Worm (Caenorhabditis elegans) whole organism, young adult: ENCODE data around the gene zipt-2.2.

Source experiments
- ceh-100 ChIP-seq: fragments of 200-800 bp; sonication (Bioruptor generic); IDR thresholded peaks from 2 replicates; pipeline ENCODE4 v1.3.6; 2022; ENCODE audit warnings: missing genetic modification reagents, missing genetic modification characterization, missing compliant biosample characterization
- egl-18 ChIP-seq: fragments of 200-800 bp; sonication (Bioruptor generic); IDR thresholded peaks from 2 replicates; pipeline ENCODE4 v1.3.6; 2022; ENCODE audit warnings: missing genetic modification reagents, missing genetic modification characterization, missing compliant biosample characterization
- snpc-3.4 ChIP-seq: sonication (generic microtip); optimal IDR thresholded peaks from 2 replicates; lab custom pipeline; 2017; ENCODE audit warnings: missing genetic modification characterization, mild to moderate bottlenecking, missing compliant biosample characterization, antibody characterized with exemption, moderate library complexity, missing genotype, missing genetic modification reagents

ce11 chrIV:4270925-4271324 is 35.8 kb upstream of the zipt-2.2 start, which contains the start of gene F36A4.2:
- TF ChIP-seq snpc-3.4 (tag; lab: Kevin White, UChicago) (no peak), egl-18 (no peak), ceh-100 (GFP tag; lab: Robert Waterston, UW) (no peak)
